Fruit fly (Drosophila melanogaster) whole organism, embryonic: ENCODE results near the gene mag.

ENCODE experiments used
- Bgb ChIP-seq: fragments of 200-800 bp; sonication (Bioruptor generic); IDR thresholded peaks from 2 replicates; pipeline ENCODE4 v1.3.6; 2022; ENCODE audit warnings: missing biosample characterization, missing genetic modification characterization; ENCODE audit not compliant: partially characterized antibody
- CG1024 ChIP-seq: fragments of 200-800 bp; sonication (Bioruptor generic); IDR thresholded peaks from 2 replicates; pipeline ENCODE4 v1.3.6; 2022; ENCODE audit warnings: missing biosample characterization, missing genetic modification characterization
- CG10431 ChIP-seq: fragments of 200-800 bp; sonication (Bioruptor generic); optimal IDR thresholded peaks from 3 replicates; lab custom pipeline; 2018; ENCODE audit warnings: missing biosample characterization, mild to moderate bottlenecking, missing genetic modification characterization
- CG10979 ChIP-seq: fragments of 200-800 bp; sonication (Bioruptor generic); optimal IDR thresholded peaks from 2 replicates; lab custom pipeline; 2018; ENCODE audit warnings: missing biosample characterization, mild to moderate bottlenecking, missing genetic modification characterization, moderate library complexity
- CG16863 ChIP-seq: fragments of 200-800 bp; sonication (Bioruptor generic); optimal IDR thresholded peaks from 3 replicates; lab custom pipeline; 2016; ENCODE audit warnings: missing biosample characterization, missing genetic modification characterization
- CG18476 ChIP-seq: fragments of 200-800 bp; sonication (Bioruptor generic); optimal IDR thresholded peaks from 2 replicates; lab custom pipeline; 2016; ENCODE audit warnings: missing biosample characterization, mild to moderate bottlenecking, missing genetic modification characterization
- CG2199 ChIP-seq: fragments of 200-800 bp; sonication (Bioruptor generic); IDR thresholded peaks from 3 replicates; pipeline ENCODE4 v1.3.6; 2022; ENCODE audit warnings: missing biosample characterization, missing genetic modification characterization
- CG31388 ChIP-seq: fragments of 200-800 bp; sonication (Bioruptor generic); optimal IDR thresholded peaks from 2 replicates; lab custom pipeline; 2016; ENCODE audit warnings: missing biosample characterization, missing genetic modification characterization
- CG32772 ChIP-seq: fragments of 200-800 bp; sonication (Bioruptor generic); IDR thresholded peaks from 2 replicates; pipeline ENCODE4 v1.3.6; 2022; ENCODE audit warnings: missing biosample characterization, missing genetic modification characterization
- CG34224 ChIP-seq: fragments of 200-800 bp; sonication (Bioruptor generic); IDR thresholded peaks from 3 replicates; pipeline ENCODE4 v1.3.6; 2022; ENCODE audit warnings: missing biosample characterization, missing genetic modification characterization; ENCODE audit not compliant: partially characterized antibody
- CG4707 ChIP-seq: fragments of 200-800 bp; sonication (Bioruptor generic); optimal IDR thresholded peaks from 2 replicates; lab custom pipeline; 2018; ENCODE audit warnings: missing biosample characterization, mild to moderate bottlenecking, missing genetic modification characterization, moderate library complexity
- CG6689 ChIP-seq: fragments of 200-800 bp; sonication (Bioruptor generic); IDR thresholded peaks from 2 replicates; pipeline ENCODE4 v1.3.6; 2022; ENCODE audit warnings: missing biosample characterization, missing genetic modification characterization
- CG7745 ChIP-seq: fragments of 200-800 bp; sonication (Bioruptor generic); optimal IDR thresholded peaks from 2 replicates; lab custom pipeline; 2018; ENCODE audit warnings: missing biosample characterization, mild to moderate bottlenecking, missing genetic modification characterization, moderate library complexity
- CG7839 ChIP-seq: fragments of 200-800 bp; sonication (Bioruptor generic); optimal IDR thresholded peaks from 3 replicates; lab custom pipeline; 2018; ENCODE audit warnings: missing biosample characterization, mild to moderate bottlenecking, missing genetic modification characterization, moderate library complexity
- D19B ChIP-seq: fragments of 200-800 bp; sonication (Bioruptor generic); optimal IDR thresholded peaks from 2 replicates; lab custom pipeline; 2017; ENCODE audit warnings: missing biosample characterization, mild to moderate bottlenecking, missing genetic modification characterization
- Dad ChIP-seq: fragments of 200-800 bp; sonication (Bioruptor generic); optimal IDR thresholded peaks from 3 replicates; lab custom pipeline; 2016; ENCODE audit warnings: missing biosample characterization, missing genetic modification characterization
- Dbx ChIP-seq: fragments of 200-800 bp; sonication (Bioruptor generic); IDR thresholded peaks from 3 replicates; pipeline ENCODE4 v1.3.6; 2022; ENCODE audit warnings: missing biosample characterization, missing genetic modification characterization
- Dip2 ChIP-seq: fragments of 200-800 bp; sonication (Bioruptor generic); IDR thresholded peaks from 2 replicates; pipeline ENCODE4 v1.3.6; 2022; ENCODE audit warnings: missing biosample characterization, missing genetic modification characterization
- Doc2 ChIP-seq: fragments of 200-800 bp; sonication (Bioruptor generic); IDR thresholded peaks from 2 replicates; pipeline ENCODE4 v1.3.6; 2022; ENCODE audit warnings: missing biosample characterization, missing genetic modification characterization
- Jarid2 ChIP-seq: fragments of 200-800 bp; sonication (Bioruptor generic); optimal IDR thresholded peaks from 3 replicates; lab custom pipeline; 2017; ENCODE audit warnings: mild to moderate bottlenecking, missing biosample characterization, missing genetic modification reagents, missing genetic modification characterization
- MESR4 ChIP-seq: fragments of 200-800 bp; sonication (Bioruptor generic); optimal IDR thresholded peaks from 2 replicates; lab custom pipeline; 2018; ENCODE audit warnings: missing biosample characterization, mild to moderate bottlenecking, missing genetic modification characterization, moderate library complexity
- Mes4 ChIP-seq: fragments of 200-800 bp; sonication (Bioruptor generic); optimal IDR thresholded peaks from 2 replicates; lab custom pipeline; 2016; ENCODE audit warnings: missing biosample characterization, missing genetic modification characterization
- Neu2 ChIP-seq: fragments of 200-800 bp; sonication (Bioruptor generic); optimal IDR thresholded peaks from 3 replicates; lab custom pipeline; 2016; ENCODE audit warnings: missing biosample characterization, missing genetic modification characterization, borderline replicate concordance
- Nf-YA ChIP-seq: fragments of 200-800 bp; sonication (Bioruptor generic); IDR thresholded peaks from 2 replicates; pipeline ENCODE4 v1.3.6; 2022; ENCODE audit warnings: missing biosample characterization, missing genetic modification characterization
- NfI ChIP-seq: fragments of 200-800 bp; sonication (Bioruptor generic); optimal IDR thresholded peaks from 3 replicates; lab custom pipeline; 2018; ENCODE audit warnings: missing biosample characterization, mild to moderate bottlenecking, missing genetic modification characterization, moderate library complexity
- Sox100B ChIP-seq: fragments of 200-800 bp; sonication (Bioruptor generic); optimal IDR thresholded peaks from 3 replicates; lab custom pipeline; 2018; ENCODE audit warnings: missing biosample characterization, mild to moderate bottlenecking, missing genetic modification characterization
- Stat92E ChIP-seq, 3 experiments: fragments of >200 bp in 2 of 3; fragments of 200-800 bp in 1 of 3; sonication (Bioruptor generic) in 1 of 3; optimal IDR thresholded peaks; 2 replicates each; lab custom pipeline; 2017 to 2019; ENCODE audit warnings: missing biosample characterization in 3 of 3, missing genetic modification characterization in 3 of 3, mild to moderate bottlenecking in 1 of 3, moderate library complexity in 1 of 3
- TFAM ChIP-seq: fragments of 200-800 bp; sonication (Bioruptor generic); optimal IDR thresholded peaks from 2 replicates; lab custom pipeline; 2017; ENCODE audit warnings: missing biosample characterization, missing genetic modification characterization, inconsistent platforms
- Usf ChIP-seq: fragments of 200-800 bp; sonication (Bioruptor generic); optimal IDR thresholded peaks from 2 replicates; lab custom pipeline; 2017; ENCODE audit warnings: missing genotype, missing biosample characterization, missing genetic modification characterization
- Xbp1 ChIP-seq: fragments of 200-800 bp; sonication (Bioruptor generic); optimal IDR thresholded peaks from 3 replicates; lab custom pipeline; 2016; ENCODE audit warnings: missing biosample characterization, mild to moderate bottlenecking, missing genetic modification characterization
- crol ChIP-seq: fragments of 200-800 bp; sonication (Bioruptor generic); IDR thresholded peaks from 2 replicates; pipeline ENCODE4 v1.3.6; 2022; ENCODE audit warnings: missing biosample characterization, missing genetic modification characterization
- danr ChIP-seq: fragments of 200-800 bp; sonication (Bioruptor generic); IDR thresholded peaks from 2 replicates; pipeline ENCODE4 v1.3.6; 2022; ENCODE audit warnings: missing biosample characterization, missing genetic modification characterization
- dysf ChIP-seq: fragments of 200-800 bp; sonication (Bioruptor generic); IDR thresholded peaks from 3 replicates; pipeline ENCODE4 v1.3.6; 2022; ENCODE audit warnings: missing biosample characterization, missing genetic modification characterization
- ftz-f1 ChIP-seq: fragments of 200-800 bp; sonication (Bioruptor generic); optimal IDR thresholded peaks from 2 replicates; lab custom pipeline; 2016; ENCODE audit warnings: missing biosample characterization, missing genetic modification characterization
- ham ChIP-seq: fragments of 200-800 bp; sonication (Bioruptor generic); IDR thresholded peaks from 2 replicates; pipeline ENCODE4 v1.3.6; 2022; ENCODE audit warnings: missing biosample characterization, missing genetic modification characterization
- hb ChIP-seq: fragments of 200-800 bp; sonication (Bioruptor generic); IDR thresholded peaks from 3 replicates; pipeline ENCODE4 v1.3.6; 2022; ENCODE audit warnings: missing biosample characterization, missing genetic modification characterization; ENCODE audit not compliant: partially characterized antibody
- her ChIP-seq: fragments of 200-800 bp; sonication (Bioruptor generic); optimal IDR thresholded peaks from 2 replicates; lab custom pipeline; 2016; ENCODE audit warnings: missing biosample characterization, missing genetic modification characterization
- klu ChIP-seq: fragments of 200-800 bp; sonication (Bioruptor generic); IDR thresholded peaks from 2 replicates; pipeline ENCODE4 v1.3.6; 2022; ENCODE audit warnings: missing biosample characterization, missing genetic modification characterization
- kni ChIP-seq: fragments of 200-800 bp; sonication (Bioruptor generic); optimal IDR thresholded peaks from 3 replicates; lab custom pipeline; 2017; ENCODE audit warnings: mild to moderate bottlenecking, missing biosample characterization, missing genetic modification reagents, missing genetic modification characterization
- lov ChIP-seq, 2 experiments: fragments of 200-800 bp in 1 of 2; fragments of >200 bp in 1 of 2; sonication (Bioruptor generic) in 1 of 2; IDR thresholded peaks in 1 of 2; optimal IDR thresholded peaks in 1 of 2; 2 replicates in 1 of 2; 3 replicates in 1 of 2; pipeline versions ENCODE4 v1.3.6 to Lab custom; 2017 to 2022; ENCODE audit warnings: missing biosample characterization in 1 of 2, missing genetic modification characterization in 1 of 2
- pb ChIP-seq: fragments of 200-800 bp; sonication (Bioruptor generic); optimal IDR thresholded peaks from 3 replicates; lab custom pipeline; 2016; ENCODE audit warnings: missing biosample characterization, missing genetic modification characterization
- peb ChIP-seq: fragments of 200-800 bp; sonication (Bioruptor generic); IDR thresholded peaks from 2 replicates; pipeline ENCODE4 v1.3.6; 2022; ENCODE audit warnings: missing biosample characterization, missing genetic modification characterization
- pfk ChIP-seq: fragments of 200-800 bp; sonication (Bioruptor generic); optimal IDR thresholded peaks from 2 replicates; lab custom pipeline; 2018; ENCODE audit warnings: missing biosample characterization, mild to moderate bottlenecking, missing genetic modification characterization, moderate library complexity
- pzg ChIP-seq: fragments of 200-800 bp; sonication (Bioruptor generic); optimal IDR thresholded peaks from 3 replicates; lab custom pipeline; 2018; ENCODE audit warnings: missing biosample characterization, mild to moderate bottlenecking, missing genetic modification characterization, moderate library complexity
- ro ChIP-seq: fragments of 200-800 bp; sonication (Bioruptor generic); IDR thresholded peaks from 2 replicates; pipeline ENCODE4 v1.3.6; 2022; ENCODE audit warnings: missing biosample characterization, missing genetic modification characterization
- schlank ChIP-seq: fragments of 200-800 bp; sonication (Bioruptor generic); optimal IDR thresholded peaks from 2 replicates; lab custom pipeline; 2018; ENCODE audit warnings: missing biosample characterization, mild to moderate bottlenecking, missing genetic modification characterization
- ssp ChIP-seq: fragments of 200-800 bp; sonication (Bioruptor generic); IDR thresholded peaks from 2 replicates; pipeline ENCODE4 v1.3.6; 2022; ENCODE audit warnings: missing biosample characterization, missing genetic modification characterization
- tap ChIP-seq: fragments of 200-800 bp; optimal IDR thresholded peaks from 3 replicates; lab custom pipeline; 2019; ENCODE audit warnings: missing biosample characterization, mild to moderate bottlenecking, missing genetic modification characterization, moderate library complexity
- vvl ChIP-seq: fragments of 200-800 bp; sonication (Bioruptor generic); IDR thresholded peaks from 2 replicates; pipeline ENCODE4 v1.3.6; 2022; ENCODE audit warnings: missing biosample characterization, missing genetic modification characterization

Gene mag

dm6 chr3L:20471499-20472313, 11.2 kb downstream of the mag start (continued):
- TF ChIP-seq Dad (GFP tag; lab: Kevin White, UChicago) (peak; percentile 4), vvl (peak; percentile 46; the same call in 1 of the 2 replicates), dysf (GFP tag; lab: Robert Waterston, UW) (no peak), CG32772 (GFP tag; lab: Robert Waterston, UW) (no peak), NfI (GFP tag; lab: Kevin White, UChicago) (peak; percentile 27), TFAM (GFP tag; lab: Kevin White, UChicago) (peak; percentile 54), Nf-YA (GFP tag; lab: Robert Waterston, UW) (no peak), CG4707 (GFP tag; lab: Kevin White, UChicago) (peak; percentile 58), CG10979 (tag; lab: Kevin White, UChicago) (peak; percentile 12), CG2199 (GFP tag; lab: Robert Waterston, UW) (0 out of 3 replicates have a peak, but pooled peaks have one; percentile 35), Neu2 (GFP tag; lab: Kevin White, UChicago) (no peak), Stat92E (GFP tag; optimal IDR thresholded peaks at IDR 0.05; lab: Kevin White, UChicago) (no peak), pfk (GFP tag; lab: Kevin White, UChicago) (peak; percentile 19), Sox100B (GFP tag; lab: Kevin White, UChicago) (peak; percentile 53), CG31388 (no peak), Jarid2 (GFP tag; lab: Kevin White, UChicago) (no peak), CG10431 (no peak), ftz-f1 (peak; percentile 64), schlank (tag; lab: Kevin White, UChicago) (peak; percentile 71), lov (optimal IDR thresholded peaks at IDR 0.05; lab: Kevin White, UChicago) (no peak), lov (GFP tag; IDR thresholded peaks at IDR 0.05; lab: Robert Waterston, UW) (no peak), Dip2 (no peak), MESR4 (GFP tag; lab: Kevin White, UChicago) (peak; percentile 12), ro (GFP tag; lab: Robert Waterston, UW) (no peak), CG34224 (GFP tag; lab: Robert Waterston, UW) (no peak), peb (GFP tag; lab: Robert Waterston, UW) (no peak), Dbx (peak; percentile 44; the same call in 1 of the 3 replicates), CG18476 (GFP tag; lab: Kevin White, UChicago) (peak; percentile 41), ssp (no peak), kni (GFP tag; lab: Kevin White, UChicago) (peak; percentile 64), Xbp1 (GFP tag; lab: Kevin White, UChicago) (no peak), hb (GFP tag; lab: Robert Waterston, UW) (no peak), danr (GFP tag; lab: Robert Waterston, UW) (no peak), her (GFP tag; lab: Kevin White, UChicago) (peak; percentile 72), pzg (GFP tag; lab: Kevin White, UChicago) (no peak), CG16863 (peak; percentile 74), klu (GFP tag; lab: Robert Waterston, UW) (no peak), CG7745 (tag; lab: Kevin White, UChicago) (peak; percentile 20), pb (GFP tag; lab: Kevin White, UChicago) (peak; percentile 4), CG7839 (tag; lab: Kevin White, UChicago) (peak; percentile 14), D19B (GFP tag; lab: Kevin White, UChicago) (no peak), ham (GFP tag; lab: Robert Waterston, UW) (no peak), Mes4 (GFP tag; lab: Kevin White, UChicago) (peak; percentile 68), Usf (GFP tag; lab: Kevin White, UChicago) (no peak), Doc2 (no peak), tap (tag; lab: Kevin White, UChicago) (peak; percentile 12), Bgb (GFP tag; lab: Robert Waterston, UW) (no peak), CG1024 (GFP tag; lab: Robert Waterston, UW) (no peak), crol (peak; percentile 7; the same call in 1 of the 2 replicates), CG6689 (GFP tag; lab: Robert Waterston, UW) (no peak)
